Fruit fly (Drosophila melanogaster): ENCODE results near the gene CG3939.
A peak's percentile ranks its signal among the peaks of the same experiment; 100 is the strongest.

The CG3939 gene

DNA sequence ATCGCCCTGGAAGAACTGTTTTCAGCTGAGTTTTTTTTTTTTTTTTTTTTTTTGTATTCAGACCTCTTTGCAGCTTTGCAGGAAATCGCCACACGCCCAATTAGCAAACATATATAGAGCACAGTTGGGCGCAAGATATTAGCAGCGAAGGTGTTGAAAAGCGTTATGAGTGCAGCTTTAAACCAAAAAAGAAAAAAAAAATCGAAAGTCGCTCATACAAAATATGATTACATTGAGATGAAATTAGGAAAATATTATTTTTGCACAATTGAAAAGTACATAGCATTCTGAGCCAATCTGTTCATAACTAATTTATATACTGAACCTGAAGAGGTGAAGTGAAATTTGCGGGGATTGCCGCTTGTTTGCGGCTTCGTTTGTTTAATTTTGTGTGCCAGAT, 27.8 kb upstream of the CG3939 start (continued):
- peak; percentile 47 for TF ChIP-seq Smox (GFP tag; optimal IDR thresholded peaks at IDR 0.05)

dm6 chrX:3150655-3151486, 23.9 kb upstream of the CG3939 start:
- TF ChIP-seq esn (GFP tag; optimal IDR thresholded peaks at IDR 0.05): no peak
- peak; percentile 52 for TF ChIP-seq CG9139 (GFP tag; optimal IDR thresholded peaks at IDR 0.05)
- TF ChIP-seq CG6163 (GFP tag; IDR thresholded peaks at IDR 0.05): 0 out of 3 replicates have a peak, but pooled peaks have one; percentile 20
- peak; percentile 36 to 43 for TF ChIP-seq ss (GFP tag; optimal IDR thresholded peaks at IDR 0.05)
- TF ChIP-seq Ets96B (tag; optimal IDR thresholded peaks at IDR 0.05): peak; percentile 32
- TF ChIP-seq CG6792 (GFP tag; optimal IDR thresholded peaks at IDR 0.05): no peak
- peak; percentile 2 for TF ChIP-seq Eip75B (GFP tag; optimal IDR thresholded peaks at IDR 0.05)
- no peak for TF ChIP-seq CG8119 (GFP tag; IDR thresholded peaks at IDR 0.05)
- no peak for TF ChIP-seq CG6276 (GFP tag; optimal IDR thresholded peaks at IDR 0.05)
- TF ChIP-seq svp (GFP tag): no peak
- peak; percentile 56 for TF ChIP-seq CG6808 (GFP tag; optimal IDR thresholded peaks at IDR 0.05)
- peak; percentile 40 for TF ChIP-seq spab (GFP tag; optimal IDR thresholded peaks at IDR 0.05)
- peak; percentile 72 for TF ChIP-seq Eip78C (GFP tag)

DNA sequence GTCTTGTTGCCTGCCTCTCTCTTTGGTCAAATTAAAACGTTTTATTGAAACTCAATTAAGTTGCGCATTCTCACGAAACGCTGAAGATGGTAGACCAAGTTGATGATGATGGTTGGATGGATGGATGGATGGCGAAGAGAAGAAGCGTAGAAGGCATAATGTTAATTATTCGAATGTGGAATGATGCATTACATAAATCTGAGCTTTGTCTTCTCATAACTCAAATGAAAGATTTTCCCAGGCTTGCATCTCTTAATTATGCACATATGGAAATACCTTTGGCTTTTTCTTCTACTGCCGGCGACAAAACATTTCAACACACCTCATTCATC, 23.4 kb upstream of the CG3939 start:
- TF ChIP-seq CG9139 (GFP tag; optimal IDR thresholded peaks at IDR 0.05): no peak
- no peak for TF ChIP-seq CG32006 (GFP tag; optimal IDR thresholded peaks at IDR 0.05)
- no peak for TF ChIP-seq CG11902 (GFP tag; optimal IDR thresholded peaks at IDR 0.05)
- no peak for TF ChIP-seq CG31627 (GFP tag; optimal IDR thresholded peaks at IDR 0.05)
- TF ChIP-seq CG11762 (GFP tag; optimal IDR thresholded peaks at IDR 0.05; ENCODE audit: insufficient read depth): no peak
- no peak for TF ChIP-seq esn (GFP tag; optimal IDR thresholded peaks at IDR 0.05)
- no peak for TF ChIP-seq eg (GFP tag; IDR thresholded peaks at IDR 0.05)
- TF ChIP-seq CG7368 (GFP tag; optimal IDR thresholded peaks at IDR 0.05): no peak
- TF ChIP-seq achi (GFP tag; optimal IDR thresholded peaks at IDR 0.05): no peak
- TF ChIP-seq CG10631 (GFP tag; optimal IDR thresholded peaks at IDR 0.05): no peak
- TF ChIP-seq Eip93F (GFP tag; optimal IDR thresholded peaks at IDR 0.05): no peak
- TF ChIP-seq net (GFP tag; optimal IDR thresholded peaks at IDR 0.05): no peak
- TF ChIP-seq Gug (GFP tag; IDR thresholded peaks at IDR 0.05): no peak
- TF ChIP-seq spab (GFP tag; optimal IDR thresholded peaks at IDR 0.05): no peak
- TF ChIP-seq vri (GFP tag; optimal IDR thresholded peaks at IDR 0.05): no peak

- TF ChIP-seq Lpt (GFP tag; optimal IDR thresholded peaks at IDR 0.05) (no peak), Hr38 (GFP tag; optimal IDR thresholded peaks at IDR 0.05) (no peak), fd85E (GFP tag; optimal IDR thresholded peaks at IDR 0.05) (no peak), Hr39 (GFP tag; optimal IDR thresholded peaks at IDR 0.05) (no peak), Sox14 (GFP tag; optimal IDR thresholded peaks at IDR 0.05) (no peak), spab (GFP tag; optimal IDR thresholded peaks at IDR 0.05) (no peak), svp (GFP tag) (no peak), CG7368 (GFP tag; optimal IDR thresholded peaks at IDR 0.05) (no peak), CG1621 (tag; optimal IDR thresholded peaks at IDR 0.05) (no peak), lz (GFP tag; optimal IDR thresholded peaks at IDR 0.05) (no peak), CG6854 (GFP tag; optimal IDR thresholded peaks at IDR 0.05) (no peak), topi (GFP tag; optimal IDR thresholded peaks at IDR 0.05) (no peak)
Measured at dm6 chrX:3152280-3152679, 22.5 kb upstream of the CG3939 start.

Measured in whole organism, prepupa.